Fruit fly (Drosophila melanogaster): ENCODE measurements around the gene CG32221.

The CG32221 gene

DNA sequence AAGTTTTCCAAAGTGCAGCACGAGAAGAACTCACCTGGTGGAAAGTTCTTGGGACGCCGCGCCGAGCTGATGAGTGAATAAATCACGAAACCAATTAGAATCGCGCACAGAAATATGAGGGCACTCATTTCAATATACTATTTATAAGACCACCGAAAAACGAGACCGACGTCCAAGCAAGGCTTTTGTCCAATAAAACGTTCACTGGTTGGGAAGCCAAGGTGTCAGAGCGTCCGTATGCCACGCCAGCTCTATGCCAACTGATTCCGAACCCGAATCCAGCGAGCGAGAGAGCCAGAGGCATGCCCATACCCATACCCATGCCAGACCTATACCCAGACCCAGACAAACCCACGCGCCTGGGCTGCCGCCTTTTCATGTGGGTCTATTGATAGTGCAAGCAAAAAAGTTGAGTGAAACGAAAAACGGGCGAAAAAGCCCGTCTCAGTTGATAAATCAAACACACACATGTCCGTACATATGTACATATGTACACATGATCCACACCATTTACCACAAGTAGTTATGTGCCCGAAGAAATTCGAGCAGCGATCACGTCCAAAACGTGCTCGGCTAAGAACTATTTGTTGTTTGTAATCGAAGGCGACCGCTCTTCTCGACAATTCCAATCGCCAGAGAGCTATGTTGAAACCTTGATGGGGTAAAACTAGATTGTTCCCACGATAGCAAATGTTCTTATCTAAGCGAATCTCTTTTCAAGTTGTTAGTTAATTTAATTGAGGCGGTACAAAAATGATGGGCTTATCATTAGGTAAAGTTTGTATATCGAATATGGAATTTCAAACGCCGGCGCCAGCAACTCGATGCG, 21.2 kb upstream of the CG32221 start, which contains the start of gene Cyp305a1 (continued):
- TF ChIP-seq Nf-YA (GFP tag; IDR thresholded peaks at IDR 0.05), result no peak
- TF ChIP-seq CG2116 (GFP tag; optimal IDR thresholded peaks at IDR 0.05), result no peak
- no peak for TF ChIP-seq zf30C (GFP tag; optimal IDR thresholded peaks at IDR 0.05)
- no peak for TF ChIP-seq CG13424 (tag; optimal IDR thresholded peaks at IDR 0.05)
- no peak for TF ChIP-seq Hsf (GFP tag; optimal IDR thresholded peaks at IDR 0.05)
- 0 out of 2 replicates have a peak, but pooled peaks have one; percentile 13 for TF ChIP-seq Bgb (GFP tag; IDR thresholded peaks at IDR 0.05; ENCODE audit: partially characterized antibody)
- peak; percentile 74 for TF ChIP-seq cwo (GFP tag; optimal IDR thresholded peaks at IDR 0.05)
- TF ChIP-seq pho (GFP tag; optimal IDR thresholded peaks at IDR 0.05), result no peak
- no peak for TF ChIP-seq CG16813 (GFP tag; IDR thresholded peaks at IDR 0.05; ENCODE audit: partially characterized antibody)
- 0 out of 3 replicates have a peak, but pooled peaks have one; percentile 44 for TF ChIP-seq Dbx (GFP tag; IDR thresholded peaks at IDR 0.05)
- no peak for TF ChIP-seq CG18262 (tag; optimal IDR thresholded peaks at IDR 0.05)
- peak; percentile 6 for TF ChIP-seq Fer2 (tag; optimal IDR thresholded peaks at IDR 0.05)
- no peak for TF ChIP-seq ham (GFP tag; IDR thresholded peaks at IDR 0.05)
- no peak for TF ChIP-seq B-H1 (GFP tag; IDR thresholded peaks at IDR 0.05)
- no peak for TF ChIP-seq row (GFP tag; IDR thresholded peaks at IDR 0.05)
- no peak for TF ChIP-seq Ssrp (tag; optimal IDR thresholded peaks at IDR 0.05)
- TF ChIP-seq CG10565 (GFP tag; optimal IDR thresholded peaks at IDR 0.05), result no peak
- TF ChIP-seq cas (GFP tag; IDR thresholded peaks at IDR 0.05), result no peak
- TF ChIP-seq Poxn (GFP tag; IDR thresholded peaks at IDR 0.05), result no peak
- TF ChIP-seq CG2120 (GFP tag; optimal IDR thresholded peaks at IDR 0.05), result no peak
- TF ChIP-seq Xrp1 (GFP tag; IDR thresholded peaks at IDR 0.05), result no peak
- TF ChIP-seq CG14965 (GFP tag; optimal IDR thresholded peaks at IDR 0.05; ENCODE audit: borderline replicate concordance), result no peak
- TF ChIP-seq CG3065 (GFP tag; optimal IDR thresholded peaks at IDR 0.05), result no peak
- peak; percentile 56 for TF ChIP-seq grn (GFP tag; optimal IDR thresholded peaks at IDR 0.05)
- no peak for TF ChIP-seq NC2β (GFP tag; optimal IDR thresholded peaks at IDR 0.05)
- TF ChIP-seq onecut (GFP tag; IDR thresholded peaks at IDR 0.05), result no peak
- TF ChIP-seq sima (GFP tag; optimal IDR thresholded peaks at IDR 0.05), result no peak
- TF ChIP-seq CoRest (tag; optimal IDR thresholded peaks at IDR 0.05), result no peak
- no peak for TF ChIP-seq CG2129 (GFP tag; IDR thresholded peaks at IDR 0.05; ENCODE audit: partially characterized antibody)
- no peak for TF ChIP-seq Nf-YB (GFP tag; optimal IDR thresholded peaks at IDR 0.05)
- peak; percentile 65; the same call in 2 of the 3 replicates for TF ChIP-seq sr (GFP tag; IDR thresholded peaks at IDR 0.05)
- TF ChIP-seq CG13894 (tag; optimal IDR thresholded peaks at IDR 0.05), result peak; percentile 82
- TF ChIP-seq eyg (GFP tag; optimal IDR thresholded peaks at IDR 0.05), result no peak
- TF ChIP-seq Antp (GFP tag; optimal IDR thresholded peaks at IDR 0.05), result no peak
- no peak for TF ChIP-seq fu2 (GFP tag; optimal IDR thresholded peaks at IDR 0.05)
- peak; percentile 10; the same call in 1 of the 2 replicates for TF ChIP-seq CG32532 (GFP tag; IDR thresholded peaks at IDR 0.05)
- no peak for TF ChIP-seq yki (optimal IDR thresholded peaks at IDR 0.05)
- 0 out of 3 replicates have a peak, but pooled peaks have one; percentile 13 for TF ChIP-seq hb (GFP tag; IDR thresholded peaks at IDR 0.05; ENCODE audit: partially characterized antibody)
- TF ChIP-seq CkIIα-i1 (GFP tag; IDR thresholded peaks at IDR 0.05), result no peak
- no peak for TF ChIP-seq dati (GFP tag; IDR thresholded peaks at IDR 0.05)
- no peak for TF ChIP-seq Bdp1 (GFP tag; optimal IDR thresholded peaks at IDR 0.05)
- TF ChIP-seq CG11456 (GFP tag; IDR thresholded peaks at IDR 0.05), result 0 out of 3 replicates have a peak, but pooled peaks have one; percentile 48
- TF ChIP-seq klu (GFP tag; IDR thresholded peaks at IDR 0.05), result no peak
- TF ChIP-seq dimm (GFP tag; IDR thresholded peaks at IDR 0.05), result no peak
- TF ChIP-seq Kr (GFP tag; optimal IDR thresholded peaks at IDR 0.05), result no peak
- no peak for TF ChIP-seq CG2678 (tag; optimal IDR thresholded peaks at IDR 0.05)
- TF ChIP-seq CG6765 (GFP tag; optimal IDR thresholded peaks at IDR 0.05), result peak; percentile 20
- no peak for TF ChIP-seq jing (GFP tag; optimal IDR thresholded peaks at IDR 0.05)
- no peak for TF ChIP-seq lbe (GFP tag; optimal IDR thresholded peaks at IDR 0.05)
- TF ChIP-seq z (GFP tag; IDR thresholded peaks at IDR 0.05), result peak; percentile 59; the same call in 1 of the 3 replicates
